Worm (Caenorhabditis elegans): ENCODE measurements around the gene D2096.12.

ce11 chrIV:8384737-8385136 lies 21.5 kb downstream of the D2096.12 start:
- no peak for TF ChIP-seq nhr-6 (tag; optimal IDR thresholded peaks at IDR 0.05)
- no peak for TF ChIP-seq R02D3.7 (tag; optimal IDR thresholded peaks at IDR 0.05)

Measured in whole organism, L4 larva.